Fruit fly (Drosophila melanogaster): ENCODE results near the gene aop.

- TF ChIP-seq Dll (optimal IDR thresholded peaks at IDR 0.05) (no peak), usp (GFP tag; optimal IDR thresholded peaks at IDR 0.05) (no peak), EcR (GFP tag; optimal IDR thresholded peaks at IDR 0.05) (no peak), psq (optimal IDR thresholded peaks at IDR 0.05) (no peak), pan (optimal IDR thresholded peaks at IDR 0.05) (no peak), CG8478 (optimal IDR thresholded peaks at IDR 0.05) (no peak)
Observed at dm6 chr2L:2131449-2132109, 47.0 kb downstream of the aop start.

Data from whole organism.